Worm (Caenorhabditis elegans): ENCODE data around the gene gei-8.

Gene gei-8

ce11 chrIII:8148751-8149150, 27.7 kb upstream of the gei-8 start, which contains the start of gene D2007.2:
TSS of gene D2007.2 (plus strand) at chrIII:8148963.
- TF ChIP-seq fkh-6 (tag; optimal IDR thresholded peaks at IDR 0.05) (no peak), ceh-22 (tag; optimal IDR thresholded peaks at IDR 0.05) (no peak), pat-9 (tag; optimal IDR thresholded peaks at IDR 0.05) (no peak), ceh-9 (tag; optimal IDR thresholded peaks at IDR 0.05) (no peak), zip-5 (tag; optimal IDR thresholded peaks at IDR 0.05) (no peak)

ce11 chrIII:8145971-8146370, 24.9 kb upstream of the gei-8 start:
- TF ChIP-seq che-1 (tag; optimal IDR thresholded peaks at IDR 0.05), result no peak
- no peak for TF ChIP-seq elt-2 (tag; optimal IDR thresholded peaks at IDR 0.05)
- no peak for TF ChIP-seq ceh-22 (tag; optimal IDR thresholded peaks at IDR 0.05)
- TF ChIP-seq madf-2 (tag; optimal IDR thresholded peaks at IDR 0.05), result no peak
- TF ChIP-seq odd-2 (tag; optimal IDR thresholded peaks at IDR 0.05), result no peak
- TF ChIP-seq T23F11.4 (GFP tag; optimal IDR thresholded peaks at IDR 0.05), result no peak
- TF ChIP-seq npax-4 (tag; optimal IDR thresholded peaks at IDR 0.05), result no peak
- TF ChIP-seq K02D7.2 (tag; optimal IDR thresholded peaks at IDR 0.05), result no peak
- no peak for TF ChIP-seq hlh-13 (GFP tag; optimal IDR thresholded peaks at IDR 0.05)
- no peak for TF ChIP-seq hlh-8 (tag; optimal IDR thresholded peaks at IDR 0.05)
- no peak for TF ChIP-seq tbx-7 (tag; optimal IDR thresholded peaks at IDR 0.05)
- no peak for TF ChIP-seq C38D4.7 (GFP tag; optimal IDR thresholded peaks at IDR 0.05)
- no peak for TF ChIP-seq pha-4 (tag; optimal IDR thresholded peaks at IDR 0.05)
- TF ChIP-seq C08G9.2 (tag; optimal IDR thresholded peaks at IDR 0.05), result no peak
- TF ChIP-seq ceh-2 (tag; optimal IDR thresholded peaks at IDR 0.05), result no peak
- no peak for TF ChIP-seq dmd-4 (tag; optimal IDR thresholded peaks at IDR 0.05; ENCODE audit: borderline replicate concordance)
- no peak for TF ChIP-seq rnt-1 (tag; optimal IDR thresholded peaks at IDR 0.05)
- TF ChIP-seq dve-1 (tag; optimal IDR thresholded peaks at IDR 0.05), result no peak

ce11 chrIII:8144574-8145065, 23.6 kb upstream of the gei-8 start, which contains the start of the genes C14B9.8 and mrpl-18:
TSS of gene C14B9.8 (minus strand) at chrIII:8144629.
TSS of gene mrpl-18 (plus strand) at chrIII:8145015.
- peak; percentile 81 for TF ChIP-seq hlh-8 (tag; optimal IDR thresholded peaks at IDR 0.05)
- TF ChIP-seq ceh-18 (tag; optimal IDR thresholded peaks at IDR 0.05), result peak; percentile 8
- no peak for TF ChIP-seq nhr-232 (tag; optimal IDR thresholded peaks at IDR 0.05)
- TF ChIP-seq ceh-2 (tag; optimal IDR thresholded peaks at IDR 0.05), result peak; percentile 94
- TF ChIP-seq sox-4 (tag; optimal IDR thresholded peaks at IDR 0.05), result no peak
- peak; percentile 2 for TF ChIP-seq hlh-15 (tag; optimal IDR thresholded peaks at IDR 0.05)
- peak; percentile 52 for TF ChIP-seq sdc-2 (tag; optimal IDR thresholded peaks at IDR 0.05)
- TF ChIP-seq che-1 (tag; optimal IDR thresholded peaks at IDR 0.05), result no peak
- TF ChIP-seq unc-86 (tag; optimal IDR thresholded peaks at IDR 0.05), result peak; percentile 29
- TF ChIP-seq fax-1 (tag; optimal IDR thresholded peaks at IDR 0.05), result peak; percentile 74
- TF ChIP-seq ztf-16 (tag; optimal IDR thresholded peaks at IDR 0.05), result peak; percentile 30
- peak; percentile 84 for TF ChIP-seq ets-4 (tag; optimal IDR thresholded peaks at IDR 0.05)
- TF ChIP-seq ceh-14 (tag; optimal IDR thresholded peaks at IDR 0.05), result peak; percentile 2
- TF ChIP-seq ceh-45 (GFP tag; IDR thresholded peaks at IDR 0.05), result no peak
- TF ChIP-seq ceh-31 (tag; optimal IDR thresholded peaks at IDR 0.05), result peak; percentile 95
- TF ChIP-seq zip-5 (tag; optimal IDR thresholded peaks at IDR 0.05), result peak; percentile 88
- peak; percentile 71 for TF ChIP-seq rnt-1 (tag; optimal IDR thresholded peaks at IDR 0.05)
- TF ChIP-seq C08G9.2 (tag; optimal IDR thresholded peaks at IDR 0.05), result peak; percentile 96
- TF ChIP-seq elt-4 (tag; optimal IDR thresholded peaks at IDR 0.05), result no peak
- TF ChIP-seq hlh-13 (GFP tag; optimal IDR thresholded peaks at IDR 0.05), result no peak
- peak; percentile 83 for TF ChIP-seq ref-2 (tag; optimal IDR thresholded peaks at IDR 0.05)
- peak; percentile 52 for TF ChIP-seq F13H6.1 (tag; optimal IDR thresholded peaks at IDR 0.05)
- TF ChIP-seq unc-42 (tag; optimal IDR thresholded peaks at IDR 0.05), result peak; percentile 55
- TF ChIP-seq mec-3 (tag; optimal IDR thresholded peaks at IDR 0.05; ENCODE audit: borderline replicate concordance), result peak; percentile 17
- TF ChIP-seq tbx-2 (tag; optimal IDR thresholded peaks at IDR 0.05), result peak; percentile 95
- TF ChIP-seq nfya-1 (tag; optimal IDR thresholded peaks at IDR 0.05), result no peak
- TF ChIP-seq pat-9 (tag; optimal IDR thresholded peaks at IDR 0.05), result no peak
- peak; percentile 4 for TF ChIP-seq pqm-1 (tag; optimal IDR thresholded peaks at IDR 0.05)
- TF ChIP-seq fkh-6 (tag; optimal IDR thresholded peaks at IDR 0.05), result peak; percentile 64
- peak; percentile 63 for TF ChIP-seq lim-6 (tag; optimal IDR thresholded peaks at IDR 0.05)
- peak; percentile 56 for TF ChIP-seq ahr-1 (tag; optimal IDR thresholded peaks at IDR 0.05)
- peak; percentile 85 for TF ChIP-seq elt-2 (tag; optimal IDR thresholded peaks at IDR 0.05)
- TF ChIP-seq tbx-7 (tag; optimal IDR thresholded peaks at IDR 0.05), result peak; percentile 98

Measured in whole organism, late embryonic.